Worm (Caenorhabditis elegans) whole organism, L2 larva: ENCODE data around the gene C13G5.2.

ENCODE experiments used
- ZK546.5 ChIP-seq: sonication (generic microtip); optimal IDR thresholded peaks from 2 replicates; lab custom pipeline; 2017; ENCODE audit warnings: missing biosample characterization, missing genetic modification characterization
- ama-1 ChIP-seq: fragments of 150-350 bp; optimal IDR thresholded peaks from 2 replicates; lab custom pipeline; 2018; ENCODE audit warnings: inconsistent platforms
- ceh-16 ChIP-seq: fragments of 150-350 bp; optimal IDR thresholded peaks from 2 replicates; lab custom pipeline; 2014; ENCODE audit warnings: missing biosample characterization, missing genetic modification characterization
- fos-1 ChIP-seq: fragments of 150-350 bp; optimal IDR thresholded peaks from 2 replicates; lab custom pipeline; 2014; ENCODE audit warnings: missing biosample characterization, missing genetic modification characterization
- lin-13 ChIP-seq: fragments of 150-350 bp; optimal IDR thresholded peaks from 2 replicates; lab custom pipeline; 2014; ENCODE audit warnings: missing biosample characterization, missing genetic modification reagents, missing genetic modification characterization
- nhr-11 ChIP-seq: fragments of 150-350 bp; optimal IDR thresholded peaks from 2 replicates; lab custom pipeline; 2014; ENCODE audit warnings: missing biosample characterization, missing genetic modification characterization
- nhr-12 ChIP-seq: fragments of 150-350 bp; optimal IDR thresholded peaks from 2 replicates; lab custom pipeline; 2014; ENCODE audit warnings: missing biosample characterization, missing genetic modification characterization
- snpc-4 ChIP-seq: fragments of 150-350 bp; optimal IDR thresholded peaks from 2 replicates; lab custom pipeline; 2014; ENCODE audit warnings: missing biosample characterization, missing genetic modification characterization
- unc-62 ChIP-seq: fragments of 150-350 bp; optimal IDR thresholded peaks from 2 replicates; lab custom pipeline; 2014; ENCODE audit warnings: missing biosample characterization, missing genetic modification reagents, missing genetic modification characterization
- ztf-11 ChIP-seq: sonication (generic microtip); optimal IDR thresholded peaks from 2 replicates; lab custom pipeline; 2017; ENCODE audit warnings: missing biosample characterization, missing genetic modification characterization

DNA sequence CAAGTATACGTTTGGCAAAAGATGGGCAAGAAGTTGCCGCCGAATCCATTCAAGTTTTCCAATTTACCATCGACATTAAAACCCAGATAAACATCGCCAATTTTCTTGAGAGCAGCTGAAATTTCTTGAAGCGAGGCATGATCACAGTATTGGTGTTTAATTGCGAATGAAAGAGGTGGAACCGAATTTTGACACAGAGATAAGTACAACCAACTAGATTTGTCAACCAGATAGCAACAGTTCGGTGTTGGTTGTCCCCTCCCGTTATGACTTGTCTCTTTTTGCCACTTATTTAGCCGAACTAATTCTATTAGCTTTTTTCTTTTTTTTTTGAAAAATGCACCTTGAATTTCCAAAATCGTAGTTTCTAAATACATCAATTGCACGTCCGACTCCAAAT lies 39.9 kb downstream of the C13G5.2 start:
- TF ChIP-seq ZK546.5 (tag; lab: Kevin White, UChicago), result no peak
- no peak for TF ChIP-seq snpc-4
- TF ChIP-seq ztf-11 (tag; lab: Kevin White, UChicago), result no peak
- TF ChIP-seq fos-1 (tag; lab: Kevin White, UChicago), result no peak
- no peak for TF ChIP-seq nhr-11 (tag; lab: Kevin White, UChicago)
- no peak for TF ChIP-seq lin-13 (GFP tag; lab: Kevin White, UChicago)
- TF ChIP-seq nhr-12 (tag; lab: Kevin White, UChicago), result no peak
- no peak for TF ChIP-seq unc-62 (GFP tag; lab: Kevin White, UChicago)
- no peak for TF ChIP-seq ceh-16 (tag; lab: Kevin White, UChicago)
- TF ChIP-seq ama-1, result no peak
